Worm (Caenorhabditis elegans): ENCODE data around the gene pgp-7.
A peak's percentile ranks its signal among the peaks of the same experiment; 100 is the strongest.

pgp-7 gene

DNA sequence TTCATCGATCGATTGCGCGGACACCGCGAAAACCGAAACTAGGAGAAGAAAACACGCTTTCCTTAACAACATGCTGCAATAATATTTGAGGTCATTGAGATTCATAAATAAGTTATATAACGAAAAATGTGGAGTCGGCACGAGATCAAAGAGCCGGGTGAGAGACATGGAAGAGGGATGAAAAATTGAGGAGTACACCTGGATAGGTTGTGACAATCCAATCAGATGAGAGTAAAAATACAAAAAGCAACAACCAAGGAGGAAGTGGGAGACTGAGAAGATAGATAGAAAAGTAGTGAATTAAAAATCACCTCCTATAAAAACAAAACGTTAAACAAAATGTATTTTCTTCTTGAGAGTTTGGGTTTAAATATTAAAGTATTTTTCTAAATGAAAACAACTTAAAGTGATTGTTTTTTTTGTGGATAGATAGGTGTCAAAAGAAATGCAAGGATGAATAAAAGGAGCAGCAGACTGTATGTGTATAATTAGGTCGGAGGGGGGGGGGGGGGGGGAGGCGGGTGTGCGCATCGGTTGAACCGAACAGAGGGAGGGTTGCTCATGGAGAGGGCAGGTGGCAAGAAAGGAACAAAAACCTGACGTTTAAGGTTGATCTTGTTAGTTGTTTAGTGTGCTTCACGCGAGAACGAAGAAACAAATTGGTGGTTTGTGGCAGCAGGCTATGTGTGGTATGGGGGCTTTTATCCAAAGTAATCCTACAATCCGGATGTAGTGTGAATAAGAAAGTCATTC is 25.3 kb downstream of the pgp-7 start, which contains the start of gene C05A9.2:
TSS of gene C05A9.2 (minus strand) at position 73 of the 753 bp plus-strand sequence.
- no peak for TF ChIP-seq hnd-1 (tag; optimal IDR thresholded peaks at IDR 0.05)
- TF ChIP-seq ceh-13 (GFP tag; optimal IDR thresholded peaks at IDR 0.05) = no peak
- no peak for TF ChIP-seq ets-7 (tag; optimal IDR thresholded peaks at IDR 0.05)
- no peak for TF ChIP-seq scrt-1 (GFP tag; IDR thresholded peaks at IDR 0.05)
- peak; percentile 19 for TF ChIP-seq ceh-36 (tag; optimal IDR thresholded peaks at IDR 0.05)

DNA sequence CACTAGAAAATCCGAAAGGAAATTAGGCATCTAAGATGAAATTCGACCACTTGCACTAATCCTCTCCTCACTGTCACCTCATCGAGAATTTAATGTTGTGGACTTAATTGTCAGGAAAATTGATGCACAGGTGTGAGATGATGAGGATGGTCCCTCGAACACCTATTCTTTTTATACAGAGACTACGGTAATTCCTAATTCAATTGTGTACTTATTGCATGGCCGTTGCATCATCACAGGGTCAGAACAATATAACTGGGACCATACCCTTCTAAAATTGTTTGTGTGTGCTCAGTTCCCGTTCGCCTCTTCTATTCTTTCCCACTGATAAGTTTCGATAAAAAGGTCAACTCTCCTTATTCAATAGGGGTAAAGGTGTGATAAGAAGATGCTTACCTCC is 25.9 kb downstream of the pgp-7 start:
- TF ChIP-seq tbx-11 (GFP tag; IDR thresholded peaks at IDR 0.05) (no peak), ceh-36 (tag; optimal IDR thresholded peaks at IDR 0.05) (peak; percentile 43), pes-1 (GFP tag; IDR thresholded peaks at IDR 0.05) (0 out of 2 replicates have a peak, but pooled peaks have one; percentile 35)

DNA sequence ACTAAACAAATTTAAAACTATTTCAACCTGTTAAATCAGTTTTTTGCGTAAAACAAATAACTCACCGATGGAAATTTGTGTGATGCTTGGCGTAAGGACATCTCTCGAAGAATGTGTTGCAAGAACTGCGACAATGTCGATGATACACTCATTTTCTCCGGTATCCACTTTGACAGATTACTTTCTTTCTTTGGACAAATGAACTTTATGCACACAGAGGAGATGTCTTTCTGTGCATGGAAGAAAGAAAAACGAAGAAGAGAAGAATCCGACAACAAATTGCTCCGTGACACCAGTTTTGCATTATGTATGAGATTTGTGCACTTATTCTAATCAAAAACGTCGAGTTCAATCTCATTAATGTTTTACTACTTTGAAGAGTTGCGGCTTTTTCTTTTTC is 31.5 kb downstream of the pgp-7 start, which contains the start of gene plc-1:
TSS of gene plc-1 (minus strand) at position 101 of the 400 bp plus-strand sequence.
- TF ChIP-seq tra-4 (tag; optimal IDR thresholded peaks at IDR 0.05) (no peak), F13C5.2 (tag; optimal IDR thresholded peaks at IDR 0.05) (no peak), aly-1 (tag; optimal IDR thresholded peaks at IDR 0.05) (no peak), ama-1 (optimal IDR thresholded peaks at IDR 0.05) (no peak)

DNA sequence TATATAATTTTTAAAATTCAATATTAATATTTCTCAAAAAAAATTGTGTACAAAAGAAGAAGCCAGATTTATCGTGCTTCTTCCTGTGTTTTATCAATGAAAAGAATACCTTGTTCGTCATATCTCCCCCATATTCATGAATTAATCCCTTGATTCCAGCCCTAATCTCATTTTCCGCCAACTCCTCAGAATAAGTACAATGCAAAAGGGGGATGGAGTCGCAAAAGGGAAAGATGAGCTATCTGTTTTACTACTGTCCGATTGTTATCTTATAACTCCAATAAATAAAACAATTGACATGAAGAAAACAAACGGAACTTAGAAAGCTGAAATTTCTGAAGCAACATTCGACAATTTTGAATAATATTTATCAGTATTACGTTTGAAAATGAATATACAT is 32.4 kb downstream of the pgp-7 start:
- TF ChIP-seq tbx-37 (GFP tag; conservative IDR thresholded peaks at IDR 0.05) (no peak), ceh-36 (tag; optimal IDR thresholded peaks at IDR 0.05) (peak; percentile 26)

DNA sequence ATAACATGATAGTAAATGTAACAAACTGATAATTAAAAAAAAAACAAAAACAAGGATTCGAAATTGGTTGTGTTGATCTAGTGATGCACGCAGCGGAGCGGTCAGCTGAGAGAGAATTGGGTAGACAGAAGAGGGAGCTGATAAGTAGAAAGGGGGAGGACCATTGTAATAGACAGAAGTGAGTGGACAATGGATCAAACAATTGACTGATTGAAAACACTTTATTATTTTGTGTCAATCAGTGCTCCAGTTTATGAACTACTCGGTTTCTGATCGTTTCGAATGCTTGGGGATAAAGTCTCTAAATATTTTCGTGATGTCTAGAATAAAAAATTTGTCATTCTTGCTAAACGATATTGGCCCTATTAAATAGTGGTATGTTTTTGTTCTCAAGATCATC is 35.5 kb downstream of the pgp-7 start:
- TF ChIP-seq tbx-37 (GFP tag; conservative IDR thresholded peaks at IDR 0.05) (no peak), ceh-36 (tag; optimal IDR thresholded peaks at IDR 0.05) (no peak), tbx-11 (GFP tag; IDR thresholded peaks at IDR 0.05) (no peak), flt-1 (GFP tag; IDR thresholded peaks at IDR 0.05) (no peak), B0310.2 (tag; optimal IDR thresholded peaks at IDR 0.05) (no peak), aly-1 (tag; optimal IDR thresholded peaks at IDR 0.05) (no peak), hmbx-1 (tag; optimal IDR thresholded peaks at IDR 0.05) (no peak), hnd-1 (tag; optimal IDR thresholded peaks at IDR 0.05) (no peak), hmg-4 (GFP tag; optimal IDR thresholded peaks at IDR 0.05) (no peak), ceh-13 (GFP tag; optimal IDR thresholded peaks at IDR 0.05) (no peak), scrt-1 (GFP tag; IDR thresholded peaks at IDR 0.05) (no peak), pes-1 (GFP tag; IDR thresholded peaks at IDR 0.05) (no peak), F13C5.2 (tag; optimal IDR thresholded peaks at IDR 0.05) (no peak)

DNA sequence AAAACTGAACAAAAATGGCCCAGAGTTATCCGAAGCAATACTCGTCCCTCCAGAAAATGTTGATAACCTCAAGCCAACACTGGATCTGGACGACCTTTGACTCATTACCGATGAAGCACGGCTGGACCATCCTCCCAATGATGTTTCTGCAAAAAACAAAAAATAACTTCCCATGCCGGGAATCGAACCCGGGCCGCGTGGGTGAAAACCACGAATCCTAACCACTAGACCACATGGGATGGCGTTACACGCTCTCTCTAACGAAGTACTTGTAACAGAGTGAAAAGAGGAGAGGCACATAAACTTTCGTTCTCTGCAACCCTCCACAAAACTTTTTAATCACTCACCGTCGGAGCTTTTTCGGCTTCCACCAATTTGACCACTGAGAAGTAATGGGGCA is 48.9 kb downstream of the pgp-7 start:
- TF ChIP-seq tbx-37 (GFP tag; conservative IDR thresholded peaks at IDR 0.05) (peak; percentile 65), tbx-11 (GFP tag; IDR thresholded peaks at IDR 0.05) (peak; percentile 76; the same call in 1 of the 2 replicates), hmg-4 (GFP tag; optimal IDR thresholded peaks at IDR 0.05) (no peak), ets-7 (tag; optimal IDR thresholded peaks at IDR 0.05) (peak; percentile 22), tra-4 (tag; optimal IDR thresholded peaks at IDR 0.05) (peak; percentile 34), ceh-36 (tag; optimal IDR thresholded peaks at IDR 0.05) (peak; percentile 57), hnd-1 (tag; optimal IDR thresholded peaks at IDR 0.05) (peak; percentile 50), aly-1 (tag; optimal IDR thresholded peaks at IDR 0.05) (peak; percentile 12), ama-1 (optimal IDR thresholded peaks at IDR 0.05) (no peak), scrt-1 (GFP tag; IDR thresholded peaks at IDR 0.05) (peak; percentile 87), sea-1 (GFP tag; conservative IDR thresholded peaks at IDR 0.05) (0 out of 2 replicates have a peak, but pooled peaks have one; percentile 59), F13C5.2 (tag; optimal IDR thresholded peaks at IDR 0.05) (peak; percentile 32), pes-1 (GFP tag; IDR thresholded peaks at IDR 0.05) (no peak), B0310.2 (tag; optimal IDR thresholded peaks at IDR 0.05) (peak; percentile 43), flt-1 (GFP tag; IDR thresholded peaks at IDR 0.05) (peak; percentile 75), ceh-13 (GFP tag; optimal IDR thresholded peaks at IDR 0.05) (peak; percentile 41), hmbx-1 (tag; optimal IDR thresholded peaks at IDR 0.05) (no peak)

DNA sequence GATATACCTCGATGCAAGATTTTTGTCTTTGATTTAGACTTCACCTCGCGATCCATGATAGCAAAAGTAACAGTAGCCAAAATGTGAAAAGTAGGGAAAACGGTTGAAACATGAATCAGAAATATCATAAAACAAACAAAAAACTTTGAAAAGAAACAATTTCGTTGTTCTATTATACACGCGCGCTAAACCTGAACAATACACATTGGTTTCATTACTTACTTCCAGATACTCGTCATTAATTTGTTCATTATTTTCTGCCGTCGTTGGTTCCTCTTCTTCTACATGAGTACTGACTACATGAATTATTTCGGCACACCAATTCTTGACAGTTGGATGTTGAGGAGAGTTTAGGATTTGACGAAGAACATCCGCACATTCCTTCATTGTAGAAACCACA is 49.5 kb downstream of the pgp-7 start, which contains the start of gene F31B12.3:
TSS of gene F31B12.3 (minus strand) at position 101 of the 400 bp plus-strand sequence.
- TF ChIP-seq tra-4 (tag; optimal IDR thresholded peaks at IDR 0.05) (no peak), ets-7 (tag; optimal IDR thresholded peaks at IDR 0.05) (no peak), tbx-37 (GFP tag; conservative IDR thresholded peaks at IDR 0.05) (no peak), tbx-11 (GFP tag; IDR thresholded peaks at IDR 0.05) (no peak), B0310.2 (tag; optimal IDR thresholded peaks at IDR 0.05) (no peak), hnd-1 (tag; optimal IDR thresholded peaks at IDR 0.05) (no peak), pes-1 (GFP tag; IDR thresholded peaks at IDR 0.05) (no peak), ceh-13 (GFP tag; optimal IDR thresholded peaks at IDR 0.05) (no peak), F13C5.2 (tag; optimal IDR thresholded peaks at IDR 0.05) (no peak), aly-1 (tag; optimal IDR thresholded peaks at IDR 0.05) (no peak)
